Worm (Caenorhabditis elegans): Measurements from ENCODE around the gene str-228.

- TF ChIP-seq Y67H2A.10 (GFP tag; conservative IDR thresholded peaks at IDR 0.05) (no peak), cebp-1 (GFP tag; IDR thresholded peaks at IDR 0.05) (no peak), cebp-1 (tag; optimal IDR thresholded peaks at IDR 0.05) (no peak), snpc-4 (GFP tag; optimal IDR thresholded peaks at IDR 0.05) (no peak), snpc-4 (tag; optimal IDR thresholded peaks at IDR 0.05) (no peak), dpl-1 (GFP tag; optimal IDR thresholded peaks at IDR 0.05) (no peak), tbp1 (GFP tag; optimal IDR thresholded peaks at IDR 0.05) (no peak)
Observed at ce11 chrV:3557422-3557821, 47.4 kb downstream of the str-228 start, which contains the start of gene grl-31.

Measured in whole organism, young adult.